Worm (Caenorhabditis elegans): ENCODE results near the gene dhs-12.

- TF ChIP-seq nhr-71 (tag; optimal IDR thresholded peaks at IDR 0.05) (no peak), mdl-1 (tag; optimal IDR thresholded peaks at IDR 0.05) (no peak), fkh-10 (GFP tag; optimal IDR thresholded peaks at IDR 0.05) (no peak), unc-30 (tag; optimal IDR thresholded peaks at IDR 0.05) (no peak), unc-62 (GFP tag; optimal IDR thresholded peaks at IDR 0.05) (no peak), efl-1 (optimal IDR thresholded peaks at IDR 0.05) (no peak), efl-1 (GFP tag; optimal IDR thresholded peaks at IDR 0.05 in 1 of 2) (no peak), nhr-237 (tag; optimal IDR thresholded peaks at IDR 0.05) (no peak), fkh-8 (tag; optimal IDR thresholded peaks at IDR 0.05) (no peak), snpc-4 (tag; optimal IDR thresholded peaks at IDR 0.05) (no peak)
Measured at ce11 chrIV:10140143-10140542, 2.1 kb upstream of the dhs-12 start, which contains the start of gene gst-3.
